Fruit fly (Drosophila melanogaster) whole organism, adult: ENCODE results near the gene dimm.

Experiments used
- CG11617 ChIP-seq: fragments of 200-800 bp; sonication (Bioruptor generic); optimal IDR thresholded peaks from 2 replicates; lab custom pipeline; 2017; ENCODE audit warnings: mild to moderate bottlenecking, missing biosample characterization, missing genetic modification reagents, missing genetic modification characterization
- CG12768 ChIP-seq: fragments of 200-800 bp; sonication (Bioruptor generic); optimal IDR thresholded peaks from 2 replicates; lab custom pipeline; 2017; ENCODE audit warnings: missing biosample characterization, missing genetic modification characterization, mild to moderate bottlenecking, moderate library complexity, missing genetic modification reagents
- CG33017 ChIP-seq: fragments of 200-800 bp; sonication (Bioruptor generic); optimal IDR thresholded peaks from 2 replicates; lab custom pipeline; 2018; ENCODE audit warnings: missing biosample characterization, mild to moderate bottlenecking, missing genetic modification characterization, moderate library complexity
- CG7101 ChIP-seq: fragments of 200-800 bp; sonication (Bioruptor generic); optimal IDR thresholded peaks from 2 replicates; lab custom pipeline; 2018; ENCODE audit warnings: missing biosample characterization, mild to moderate bottlenecking, missing genetic modification characterization, moderate library complexity
- Hr96 ChIP-seq: fragments of 200-800 bp; sonication (Bioruptor generic); optimal IDR thresholded peaks from 2 replicates; lab custom pipeline; 2016; ENCODE audit warnings: missing biosample characterization, missing genetic modification characterization
- kay ChIP-seq: fragments of 200-800 bp; sonication (Bioruptor generic); peaks from one replicate; lab custom pipeline; 2016; ENCODE audit warnings: missing biosample characterization, missing genetic modification characterization, borderline replicate concordance
- tj ChIP-seq: fragments of 200-800 bp; sonication (Bioruptor generic); optimal IDR thresholded peaks from 3 replicates; lab custom pipeline; 2017; ENCODE audit warnings: missing biosample characterization, mild to moderate bottlenecking, missing genetic modification characterization, moderate library complexity

DNA sequence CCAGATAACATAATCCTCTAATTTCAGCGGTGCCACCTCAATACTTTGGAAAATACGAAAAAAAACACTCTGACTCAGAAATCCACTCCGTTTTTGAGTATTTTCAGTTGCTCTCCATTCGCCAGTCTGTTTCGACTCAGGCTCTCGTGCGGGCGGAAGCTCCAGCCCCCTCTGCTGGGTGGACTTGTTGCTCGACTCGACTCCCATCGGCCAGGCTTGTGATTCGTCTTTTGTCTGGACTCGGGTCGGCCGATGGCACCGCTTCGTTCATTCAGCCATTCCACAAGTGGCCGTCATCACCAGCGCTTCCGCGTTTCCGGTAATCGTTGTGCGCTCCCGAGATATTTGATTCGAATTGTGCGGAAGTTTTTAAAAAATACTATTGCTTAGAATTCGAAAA, at the start of gene dimm:
- TF ChIP-seq CG12768: no peak
- no peak for TF ChIP-seq CG11617
- TF ChIP-seq Hr96 (GFP tag; lab: Kevin White, UChicago): no peak
- TF ChIP-seq CG33017 (tag; lab: Kevin White, UChicago): no peak
- TF ChIP-seq tj: no peak
- TF ChIP-seq kay (GFP tag; lab: Kevin White, UChicago): no peak
- TF ChIP-seq CG7101 (tag; lab: Kevin White, UChicago): no peak
